Worm (Caenorhabditis elegans) whole organism, late embryonic: ENCODE data around the gene ZK177.1.
"Not testable (repeated sequence)": the region's sequence is repeated elsewhere in the genome, so short reads cannot be mapped to it uniquely, and the experiment has no call there.

Source experiments
- C08G9.2 ChIP-seq: sonication (generic microtip); optimal IDR thresholded peaks from 2 replicates; lab custom pipeline; 2016; ENCODE audit warnings: mild to moderate bottlenecking, missing genetic modification characterization, moderate library complexity, missing compliant biosample characterization
- C38D4.7 ChIP-seq: fragments of 200-800 bp; sonication (Bioruptor generic); optimal IDR thresholded peaks from 2 replicates; lab custom pipeline; 2018; ENCODE audit warnings: mild to moderate bottlenecking, missing genetic modification characterization, moderate library complexity, missing compliant biosample characterization
- F13H6.1 ChIP-seq: sonication (generic microtip); optimal IDR thresholded peaks from 2 replicates; lab custom pipeline; 2016; ENCODE audit warnings: missing genetic modification characterization, missing compliant biosample characterization
- K02D7.2 ChIP-seq: sonication (generic microtip); optimal IDR thresholded peaks from 2 replicates; lab custom pipeline; 2017; ENCODE audit warnings: mild to moderate bottlenecking, missing genetic modification characterization, missing compliant biosample characterization
- T23F11.4 ChIP-seq: fragments of 200-800 bp; sonication (Bioruptor generic); optimal IDR thresholded peaks from 2 replicates; lab custom pipeline; 2018; ENCODE audit warnings: mild to moderate bottlenecking, missing genetic modification characterization, missing compliant biosample characterization
- Y22D7AL.16 ChIP-seq: sonication (generic microtip); optimal IDR thresholded peaks from 2 replicates; lab custom pipeline; 2016; ENCODE audit warnings: missing genetic modification characterization, missing compliant biosample characterization
- ama-1 ChIP-seq: fragments of 150-350 bp; optimal IDR thresholded peaks from 2 replicates; lab custom pipeline; 2014
- ceh-14 ChIP-seq: sonication (generic microtip); optimal IDR thresholded peaks from 2 replicates; lab custom pipeline; 2016; ENCODE audit warnings: missing genotype, missing genetic modification characterization, missing compliant biosample characterization
- ceh-18 ChIP-seq: sonication (generic microtip); optimal IDR thresholded peaks from 2 replicates; lab custom pipeline; 2016; ENCODE audit warnings: missing genetic modification characterization, missing compliant biosample characterization
- ceh-30 ChIP-seq: fragments of 150-350 bp; optimal IDR thresholded peaks from 2 replicates; lab custom pipeline; 2014; ENCODE audit warnings: missing biosample characterization, missing genetic modification characterization
- ceh-31 ChIP-seq: sonication (generic microtip); optimal IDR thresholded peaks from 2 replicates; lab custom pipeline; 2016; ENCODE audit warnings: missing genetic modification characterization, missing compliant biosample characterization
- ceh-34 ChIP-seq: sonication (generic microtip); optimal IDR thresholded peaks from 2 replicates; lab custom pipeline; 2016; ENCODE audit warnings: mild to moderate bottlenecking, missing genetic modification characterization, missing compliant biosample characterization
- ceh-45 ChIP-seq: fragments of 200-800 bp; sonication (Bioruptor generic); IDR thresholded peaks from 2 replicates; pipeline ENCODE4 v1.3.6; 2022; ENCODE audit warnings: missing genetic modification reagents, missing genetic modification characterization, missing compliant biosample characterization
- ceh-48 ChIP-seq: sonication (generic microtip); optimal IDR thresholded peaks from 2 replicates; lab custom pipeline; 2016; ENCODE audit warnings: missing genetic modification characterization, inconsistent platforms, missing compliant biosample characterization
- ceh-6 ChIP-seq: fragments of 200-800 bp; sonication (Bioruptor generic); optimal IDR thresholded peaks from 2 replicates; lab custom pipeline; 2018; ENCODE audit warnings: mild to moderate bottlenecking, missing genetic modification characterization, missing compliant biosample characterization
- ceh-9 ChIP-seq: sonication (generic microtip); optimal IDR thresholded peaks from 2 replicates; lab custom pipeline; 2016; ENCODE audit warnings: mild to moderate bottlenecking, missing genetic modification characterization, inconsistent platforms, missing compliant biosample characterization
- che-1 ChIP-seq: sonication (generic microtip); optimal IDR thresholded peaks from 2 replicates; lab custom pipeline; 2016; ENCODE audit warnings: mild to moderate bottlenecking, missing genetic modification characterization, missing compliant biosample characterization
- dve-1 ChIP-seq: sonication (generic microtip); optimal IDR thresholded peaks from 2 replicates; lab custom pipeline; 2017; ENCODE audit warnings: antibody characterized with exemption, mild to moderate bottlenecking, missing genetic modification characterization, missing compliant biosample characterization
- ets-4 ChIP-seq: sonication (generic microtip); optimal IDR thresholded peaks from 2 replicates; lab custom pipeline; 2016; ENCODE audit warnings: missing genetic modification characterization, missing compliant biosample characterization
- fax-1 ChIP-seq: sonication (generic microtip); optimal IDR thresholded peaks from 2 replicates; lab custom pipeline; 2016; ENCODE audit warnings: missing genotype, missing genetic modification characterization, missing compliant biosample characterization
- fkh-10 ChIP-seq: fragments of 150-350 bp; optimal IDR thresholded peaks from 2 replicates; lab custom pipeline; 2014; ENCODE audit warnings: missing biosample characterization, missing genetic modification reagents, missing genetic modification characterization
- hlh-8 ChIP-seq: sonication (generic microtip); optimal IDR thresholded peaks from 2 replicates; lab custom pipeline; 2016; ENCODE audit warnings: missing genotype, missing genetic modification characterization, missing compliant biosample characterization
- lin-11 ChIP-seq: fragments of 200-800 bp; sonication (Bioruptor generic); optimal IDR thresholded peaks from 2 replicates; lab custom pipeline; 2018; ENCODE audit warnings: mild to moderate bottlenecking, missing genetic modification characterization, missing compliant biosample characterization
- madf-2 ChIP-seq: sonication (generic microtip); optimal IDR thresholded peaks from 2 replicates; lab custom pipeline; 2017; ENCODE audit warnings: missing genetic modification characterization, missing compliant biosample characterization
- nfya-1 ChIP-seq: sonication (generic microtip); optimal IDR thresholded peaks from 2 replicates; lab custom pipeline; 2017; ENCODE audit warnings: missing genetic modification characterization, mild to moderate bottlenecking, missing compliant biosample characterization, antibody characterized with exemption, moderate library complexity
- nhr-11 ChIP-seq: fragments of 150-350 bp; optimal IDR thresholded peaks from 2 replicates; lab custom pipeline; 2014; ENCODE audit warnings: missing biosample characterization, missing genetic modification characterization
- npax-4 ChIP-seq: sonication (generic microtip); optimal IDR thresholded peaks from 2 replicates; lab custom pipeline; 2016; ENCODE audit warnings: missing genetic modification characterization, missing compliant biosample characterization
- odd-2 ChIP-seq: sonication (generic microtip); optimal IDR thresholded peaks from 2 replicates; lab custom pipeline; 2017; ENCODE audit warnings: antibody characterized with exemption, mild to moderate bottlenecking, missing genetic modification characterization, missing compliant biosample characterization
- pros-1 ChIP-seq: fragments of 150-350 bp; optimal IDR thresholded peaks from 2 replicates; lab custom pipeline; 2014; ENCODE audit warnings: missing biosample characterization, missing genetic modification reagents, missing genetic modification characterization
- sdc-2 ChIP-seq: sonication (generic microtip); optimal IDR thresholded peaks from 2 replicates; lab custom pipeline; 2016; ENCODE audit warnings: missing genotype, missing genetic modification characterization, missing compliant biosample characterization
- sox-4 ChIP-seq: sonication (generic microtip); optimal IDR thresholded peaks from 2 replicates; lab custom pipeline; 2017; ENCODE audit warnings: mild to moderate bottlenecking, missing genetic modification characterization, inconsistent platforms, missing compliant biosample characterization
- syd-9 ChIP-seq: sonication (generic microtip); optimal IDR thresholded peaks from 2 replicates; lab custom pipeline; 2016; ENCODE audit warnings: mild to moderate bottlenecking, missing genetic modification characterization, moderate library complexity, missing compliant biosample characterization
- tbx-2 ChIP-seq: sonication (generic microtip); optimal IDR thresholded peaks from 2 replicates; lab custom pipeline; 2016; ENCODE audit warnings: missing genetic modification characterization, missing compliant biosample characterization
- tbx-7 ChIP-seq: sonication (generic microtip); optimal IDR thresholded peaks from 2 replicates; lab custom pipeline; 2016; ENCODE audit warnings: missing genotype, missing genetic modification characterization, missing compliant biosample characterization
- ttx-3 ChIP-seq: sonication (generic microtip); optimal IDR thresholded peaks from 2 replicates; lab custom pipeline; 2016; ENCODE audit warnings: missing genetic modification reagents, missing genetic modification characterization, missing compliant biosample characterization
- unc-55 ChIP-seq: sonication (generic microtip); optimal IDR thresholded peaks from 2 replicates; lab custom pipeline; 2017; ENCODE audit warnings: missing biosample characterization, missing genetic modification reagents, missing genetic modification characterization
- unc-86 ChIP-seq: sonication (generic microtip); optimal IDR thresholded peaks from 2 replicates; lab custom pipeline; 2016; ENCODE audit warnings: missing genetic modification characterization, missing compliant biosample characterization
- zip-5 ChIP-seq: sonication (generic microtip); optimal IDR thresholded peaks from 2 replicates; lab custom pipeline; 2016; ENCODE audit warnings: missing genetic modification characterization, missing compliant biosample characterization

The ZK177.1 gene

DNA sequence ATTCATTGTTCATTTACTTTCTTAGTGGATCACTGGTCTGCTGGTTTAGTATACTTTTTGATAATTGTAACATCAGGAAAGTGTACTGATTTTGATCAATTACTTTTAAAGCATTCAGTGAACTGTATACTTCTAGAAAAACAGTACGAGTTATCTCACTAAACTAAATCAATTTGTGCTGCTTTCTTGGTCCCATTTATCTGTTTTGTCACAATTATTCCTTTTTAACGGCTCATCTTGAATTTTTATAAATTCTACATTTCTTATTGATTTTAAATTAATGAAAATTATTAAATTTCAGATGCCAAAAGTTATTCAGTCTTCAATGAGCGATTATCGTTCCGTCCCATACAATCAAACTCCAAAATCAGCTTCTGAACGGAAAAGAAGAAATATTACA lies 7.0 kb downstream of the ZK177.1 start, which contains the start of gene hlh-25:
Gene hlh-25, plus strand, starts transcription at position 301 of the 400 bp plus-strand sequence.
- not testable (repeated sequence) for TF ChIP-seq ceh-45; fax-1 (tag; lab: Kevin White, UChicago); ceh-48 (tag; lab: Kevin White, UChicago)

DNA sequence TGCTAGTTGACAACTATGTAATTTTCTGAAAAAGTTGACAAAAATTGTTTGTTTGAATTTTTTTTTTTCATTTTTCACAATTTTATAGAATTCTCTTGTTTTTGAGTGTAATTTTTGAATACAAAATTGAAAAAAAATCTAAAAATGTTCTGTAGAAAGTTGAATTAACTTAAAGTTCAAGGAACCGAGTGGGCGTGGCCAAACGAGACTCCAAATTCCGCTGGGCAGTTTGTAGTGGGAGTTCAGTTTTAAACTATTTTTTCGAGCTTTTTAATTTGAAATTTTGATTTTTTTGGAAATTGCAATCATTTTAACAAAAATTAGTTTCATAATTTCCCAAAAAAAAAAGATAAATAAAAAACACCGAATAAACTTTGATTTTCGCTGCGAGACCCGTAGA lies 9.1 kb downstream of the ZK177.1 start:
- no peak for TF ChIP-seq unc-86
- no peak for TF ChIP-seq madf-2
- TF ChIP-seq zip-5 (tag; lab: Kevin White, UChicago), result no peak
- TF ChIP-seq C38D4.7 (GFP tag; lab: Kevin White, UChicago), result no peak
- no peak for TF ChIP-seq ceh-45
- TF ChIP-seq ceh-30 (tag; lab: Kevin White, UChicago), result no peak
- TF ChIP-seq ceh-14 (tag; lab: Kevin White, UChicago), result no peak
- no peak for TF ChIP-seq tbx-2 (tag; lab: Kevin White, UChicago)
- no peak for TF ChIP-seq pros-1 (tag; lab: Kevin White, UChicago)
- no peak for TF ChIP-seq nhr-11 (tag; lab: Kevin White, UChicago)
- TF ChIP-seq ttx-3, result no peak
- no peak for TF ChIP-seq npax-4
- no peak for TF ChIP-seq unc-55 (GFP tag; lab: Kevin White, UChicago)
- TF ChIP-seq ceh-31 (tag; lab: Kevin White, UChicago), result no peak
- no peak for TF ChIP-seq fkh-10 (GFP tag; lab: Kevin White, UChicago)
- no peak for TF ChIP-seq ceh-6 (GFP tag; lab: Kevin White, UChicago)

DNA sequence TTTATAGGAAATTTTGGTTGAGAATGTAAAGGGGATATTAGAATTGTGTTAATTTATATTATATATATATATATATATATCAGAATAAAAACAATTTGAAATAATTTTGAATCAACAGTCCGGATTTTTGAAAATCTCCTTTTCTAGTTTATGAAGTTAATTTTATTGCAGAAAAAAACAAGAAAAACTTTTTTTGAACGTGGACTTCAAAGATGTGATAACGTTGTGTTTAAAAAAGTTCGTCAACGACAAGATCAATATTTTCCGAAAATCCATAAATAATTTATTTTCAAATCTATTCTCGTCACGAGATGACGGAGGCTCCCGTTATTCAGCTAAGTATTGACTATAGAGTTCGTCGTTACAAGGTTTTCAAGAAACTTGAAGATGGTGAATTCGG lies 9.6 kb downstream of the ZK177.1 start, which contains the start of gene C17C3.11:
Gene C17C3.11, plus strand, starts transcription at position 301 of the 400 bp plus-strand sequence.
- TF ChIP-seq fkh-10 (GFP tag; lab: Kevin White, UChicago), result no peak
- TF ChIP-seq odd-2 (tag; lab: Kevin White, UChicago), result no peak
- no peak for TF ChIP-seq tbx-2 (tag; lab: Kevin White, UChicago)
- TF ChIP-seq sox-4 (tag; lab: Kevin White, UChicago), result no peak
- TF ChIP-seq che-1 (tag; lab: Kevin White, UChicago), result no peak
- TF ChIP-seq ceh-48 (tag; lab: Kevin White, UChicago), result no peak
- TF ChIP-seq ceh-45, result no peak
- TF ChIP-seq C08G9.2 (tag; lab: Kevin White, UChicago), result no peak
- TF ChIP-seq dve-1 (tag; lab: Kevin White, UChicago), result no peak
- TF ChIP-seq syd-9 (tag; lab: Kevin White, UChicago), result no peak
- TF ChIP-seq ets-4 (tag; lab: Kevin White, UChicago), result no peak
- no peak for TF ChIP-seq sdc-2 (tag; lab: Kevin White, UChicago)
- TF ChIP-seq zip-5 (tag; lab: Kevin White, UChicago), result no peak
- TF ChIP-seq Y22D7AL.16, result no peak
- TF ChIP-seq ceh-34 (tag; lab: Kevin White, UChicago), result no peak
- no peak for TF ChIP-seq ceh-9 (tag; lab: Kevin White, UChicago)
- no peak for TF ChIP-seq ceh-18 (tag; lab: Kevin White, UChicago)

DNA sequence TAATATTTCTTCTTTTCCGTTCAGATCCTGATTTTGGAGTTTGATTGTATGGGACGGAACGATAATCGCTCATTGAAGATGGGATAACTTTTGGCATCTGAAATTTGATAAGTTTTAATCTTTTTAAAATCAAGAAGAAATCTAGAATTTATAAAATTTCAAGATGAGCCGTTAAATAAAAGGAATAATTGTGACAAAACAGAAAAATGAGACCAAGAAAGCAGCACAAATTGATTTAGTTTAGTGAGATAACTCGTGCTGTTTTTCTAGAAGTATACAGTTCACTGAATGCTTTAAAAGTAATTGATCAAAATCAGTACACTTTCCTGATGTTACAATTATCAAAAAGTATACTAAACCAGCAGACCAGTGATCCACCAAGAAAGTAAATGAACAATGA lies 12.2 kb downstream of the ZK177.1 start, which contains the start of gene hlh-27:
Gene hlh-27, minus strand, starts transcription at position 101 of the 400 bp plus-strand sequence.
- TF ChIP-seq unc-55 (GFP tag; lab: Kevin White, UChicago); hlh-8 (tag; lab: Kevin White, UChicago); tbx-7: not testable (repeated sequence)

DNA sequence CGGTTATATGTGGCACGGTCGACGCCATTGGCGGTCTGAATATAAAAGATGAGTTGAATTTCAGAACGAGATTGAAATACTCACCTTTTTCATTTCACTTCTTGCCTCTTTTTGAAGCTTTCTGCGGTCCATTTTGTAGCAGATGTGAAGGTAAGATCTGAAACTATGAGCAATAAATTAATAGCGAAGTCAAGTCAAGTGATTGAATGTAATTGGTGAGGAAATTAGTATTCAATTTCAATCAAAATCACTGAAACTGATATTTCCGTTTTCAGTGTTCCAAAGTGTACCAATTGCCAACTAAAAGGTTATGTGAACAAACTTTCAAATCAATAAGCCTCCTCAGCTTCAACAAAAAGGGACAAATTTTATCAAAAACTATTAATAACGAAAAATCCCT lies 13.7 kb downstream of the ZK177.1 start, which contains the start of gene C17C3.24:
Gene C17C3.24, minus strand, starts transcription at position 101 of the 400 bp plus-strand sequence.
- no peak for TF ChIP-seq ceh-18 (tag; lab: Kevin White, UChicago)
- no peak for TF ChIP-seq nfya-1 (tag; lab: Kevin White, UChicago)
- TF ChIP-seq K02D7.2 (tag; lab: Kevin White, UChicago), result no peak
- TF ChIP-seq T23F11.4 (GFP tag; lab: Kevin White, UChicago), result no peak
- no peak for TF ChIP-seq ceh-48 (tag; lab: Kevin White, UChicago)
- no peak for TF ChIP-seq ceh-30 (tag; lab: Kevin White, UChicago)
- no peak for TF ChIP-seq F13H6.1
- TF ChIP-seq lin-11, result no peak
- TF ChIP-seq ama-1 (lab: Kevin White, UChicago), result no peak
